Worm (Caenorhabditis elegans): ENCODE data around the gene C35B1.5.
A peak's percentile ranks its signal among the peaks of the same experiment; 100 is the strongest.

The C35B1.5 gene

DNA sequence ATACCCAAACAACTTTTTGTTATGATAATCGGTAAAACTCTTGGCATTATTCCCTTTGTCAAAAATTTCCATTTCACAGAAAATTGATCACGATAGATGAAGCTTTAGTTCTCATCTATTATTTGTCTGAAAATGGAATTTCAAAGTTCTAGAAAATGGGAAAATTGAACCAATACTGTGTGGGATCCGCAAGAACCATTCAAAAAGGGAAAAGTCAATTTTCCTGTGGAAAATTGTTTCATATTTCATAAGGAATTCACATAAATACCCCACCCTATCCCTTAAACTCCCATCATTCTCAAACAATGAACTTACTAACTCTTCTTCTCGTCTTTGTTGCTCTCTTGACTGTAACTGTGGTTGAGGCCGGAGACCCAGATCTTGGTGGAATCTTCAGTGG is 3.2 kb downstream of the C35B1.5 start, which contains the start of the genes C35B1.9 and C35B1.3:
Gene C35B1.9, minus strand, starts transcription at position 101 of the 400 bp plus-strand sequence.
Gene C35B1.3, plus strand, starts transcription at position 306 of the 400 bp plus-strand sequence.
- no peak for TF ChIP-seq nhr-76 (tag; optimal IDR thresholded peaks at IDR 0.05)
- TF ChIP-seq ceh-63 (GFP tag; optimal IDR thresholded peaks at IDR 0.05), result no peak
- no peak for TF ChIP-seq hpl-2 (GFP tag; optimal IDR thresholded peaks at IDR 0.05)
- TF ChIP-seq fos-1 (tag; optimal IDR thresholded peaks at IDR 0.05), result no peak
- no peak for TF ChIP-seq rnt-1 (tag; optimal IDR thresholded peaks at IDR 0.05)
- no peak for TF ChIP-seq mep-1 (tag; optimal IDR thresholded peaks at IDR 0.05)

DNA sequence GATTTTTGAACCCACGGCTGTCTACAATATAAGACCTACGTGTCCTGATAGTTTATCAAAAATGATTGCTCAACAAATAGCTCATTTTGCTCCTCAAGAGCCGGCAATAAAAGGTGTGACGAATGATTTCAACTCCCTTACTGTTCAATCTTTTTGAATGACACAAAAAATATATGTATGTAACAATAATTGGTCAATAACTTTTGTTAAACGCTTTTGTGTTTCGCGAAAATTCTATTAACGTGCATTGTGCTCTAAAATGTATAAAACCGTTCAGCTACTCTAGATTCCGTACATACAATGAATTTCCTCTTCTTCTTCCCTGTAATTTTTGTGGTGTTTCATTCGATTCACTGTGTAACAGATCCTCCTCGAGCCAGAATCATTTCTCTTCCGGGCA is 4.5 kb downstream of the C35B1.5 start, which contains the start of gene C35B1.4:
Gene C35B1.4, plus strand, starts transcription at position 301 of the 400 bp plus-strand sequence.
- no peak for TF ChIP-seq vab-15 (tag; optimal IDR thresholded peaks at IDR 0.05)
- no peak for TF ChIP-seq skn-1 (tag; optimal IDR thresholded peaks at IDR 0.05)
- TF ChIP-seq nhr-12 (tag; optimal IDR thresholded peaks at IDR 0.05), result no peak
- no peak for TF ChIP-seq nhr-11 (tag; optimal IDR thresholded peaks at IDR 0.05)
- no peak for TF ChIP-seq isw-1 (GFP tag; IDR thresholded peaks at IDR 0.05)

DNA sequence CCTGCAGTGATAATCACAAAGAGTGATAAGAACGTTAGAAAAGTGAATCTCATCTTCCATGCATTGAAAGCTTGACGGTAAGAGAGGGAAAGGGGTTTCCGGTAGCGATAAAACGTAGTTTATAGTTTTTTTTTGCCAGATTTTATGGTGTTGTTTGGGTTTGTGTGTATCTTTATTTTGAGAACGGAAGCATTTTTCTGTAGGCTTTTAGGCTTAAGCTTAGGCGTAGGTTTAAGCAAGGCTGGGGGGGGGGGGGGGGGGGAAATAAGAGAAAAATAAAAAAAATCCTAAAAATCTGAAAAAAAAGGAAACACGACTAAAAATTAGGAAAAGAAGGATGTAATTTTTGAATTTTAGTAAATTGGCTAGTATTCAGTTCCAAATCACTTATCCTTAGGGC is 5.1 kb downstream of the C35B1.5 start, which contains the start of gene C35B1.8:
Gene C35B1.8, minus strand, starts transcription at position 101 of the 400 bp plus-strand sequence.
- TF ChIP-seq ztf-11 (tag; optimal IDR thresholded peaks at IDR 0.05) (no peak), Y116A8C.19 (tag; optimal IDR thresholded peaks at IDR 0.05; ENCODE audit: borderline replicate concordance) (no peak), ceh-82 (tag; optimal IDR thresholded peaks at IDR 0.05) (no peak), zip-4 (GFP tag; optimal IDR thresholded peaks at IDR 0.05) (no peak), nhr-237 (tag; optimal IDR thresholded peaks at IDR 0.05) (no peak), hpl-2 (GFP tag; optimal IDR thresholded peaks at IDR 0.05) (no peak), jun-1 (tag; optimal IDR thresholded peaks at IDR 0.05) (no peak), pag-3 (tag; optimal IDR thresholded peaks at IDR 0.05; ENCODE audit: borderline replicate concordance, insufficient read depth) (no peak), unc-130 (tag; optimal IDR thresholded peaks at IDR 0.05) (no peak), zag-1 (tag; optimal IDR thresholded peaks at IDR 0.05) (no peak), hlh-17 (GFP tag; optimal IDR thresholded peaks at IDR 0.05; ENCODE audit: borderline replicate concordance) (no peak), nhr-19 (GFP tag; conservative IDR thresholded peaks at IDR 0.05) (no peak), ceh-88 (GFP tag; IDR thresholded peaks at IDR 0.05) (no peak), tlp-1 (tag; optimal IDR thresholded peaks at IDR 0.05) (no peak)

DNA sequence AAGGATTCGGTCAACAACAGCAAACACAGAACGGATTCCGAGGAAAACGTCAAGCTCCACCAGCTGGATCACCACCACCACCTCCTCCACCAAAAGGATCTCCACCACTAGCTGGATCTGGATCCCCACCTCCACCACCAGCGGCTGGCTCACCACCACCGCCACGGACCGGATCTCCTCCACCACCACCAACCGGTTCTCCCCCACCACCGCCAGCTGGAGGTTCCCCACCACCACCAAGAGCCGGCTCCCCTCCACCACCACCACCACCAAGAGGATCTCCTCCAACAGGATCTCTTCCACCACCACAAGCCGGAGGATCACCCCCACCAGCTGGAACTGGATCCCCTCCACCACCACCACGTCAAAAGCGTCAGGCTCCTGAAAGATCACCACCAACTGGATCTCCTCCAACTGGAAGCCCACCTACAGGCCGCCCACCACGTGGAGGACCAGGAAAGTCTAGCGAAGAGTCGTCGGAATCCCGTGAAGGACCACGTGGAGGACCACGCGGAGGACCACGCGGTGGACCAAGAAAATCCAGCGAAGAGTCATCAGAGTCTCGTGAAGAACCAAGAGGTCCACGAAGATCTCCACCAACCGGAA is 7.2 kb downstream of the C35B1.5 start:
- TF ChIP-seq sox-4 (tag; optimal IDR thresholded peaks at IDR 0.05) (no peak), efl-1 (optimal IDR thresholded peaks at IDR 0.05) (no peak), efl-1 (GFP tag; optimal IDR thresholded peaks at IDR 0.05 in 1 of 2) (peak in 1 of 2 experiments; percentile 15), ceh-8 (GFP tag; optimal IDR thresholded peaks at IDR 0.05) (peak; percentile 44)

DNA sequence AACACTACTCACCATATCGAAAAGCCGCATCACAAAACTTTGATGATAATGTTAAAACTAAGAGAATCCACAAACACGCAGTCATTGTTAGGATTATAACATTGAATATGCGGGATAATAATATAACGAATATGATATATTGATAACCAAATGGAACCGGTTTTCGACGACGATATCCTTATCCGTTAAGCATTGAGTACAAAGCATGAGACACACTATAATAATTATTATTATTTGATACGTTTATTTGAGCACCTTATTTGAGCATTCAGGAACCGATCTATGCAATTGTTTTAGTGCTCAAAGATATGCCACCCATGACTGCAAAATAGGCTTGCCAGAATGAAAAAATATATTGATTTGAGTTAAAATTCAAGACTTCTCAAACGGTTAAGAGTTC is 9.4 kb downstream of the C35B1.5 start, which contains the start of gene W03D2.9:
Gene W03D2.9, minus strand, starts transcription at position 101 of the 400 bp plus-strand sequence.
- no peak for TF ChIP-seq nhr-47 (tag; optimal IDR thresholded peaks at IDR 0.05)
- no peak for TF ChIP-seq lsy-2 (tag; optimal IDR thresholded peaks at IDR 0.05)
- no peak for TF ChIP-seq zip-4 (GFP tag; optimal IDR thresholded peaks at IDR 0.05)
- TF ChIP-seq F16B12.6 (tag; optimal IDR thresholded peaks at IDR 0.05), result no peak
- TF ChIP-seq C16A3.4 (tag; optimal IDR thresholded peaks at IDR 0.05), result no peak
- TF ChIP-seq unc-98 (GFP tag; IDR thresholded peaks at IDR 0.05), result no peak

DNA sequence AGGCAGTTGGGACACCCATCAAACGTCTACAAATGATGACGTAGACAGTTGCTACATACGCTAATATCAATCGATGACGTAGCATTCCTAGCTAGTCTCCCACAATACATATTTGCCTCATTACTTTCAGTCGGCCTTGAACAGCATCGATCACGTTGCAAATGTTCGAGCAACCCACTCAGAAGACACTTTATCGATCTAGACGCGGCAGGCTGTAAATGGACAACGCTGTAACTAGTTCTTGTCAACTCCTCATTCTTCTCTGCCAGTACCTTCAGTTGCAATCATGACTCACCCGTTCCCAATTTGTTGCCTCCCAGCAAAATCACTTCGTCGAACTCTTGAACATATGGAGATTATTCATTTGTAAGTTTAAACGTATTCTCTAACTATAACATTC is 12.0 kb downstream of the C35B1.5 start, which contains the start of gene pqn-75:
Gene pqn-75, plus strand, starts transcription at position 301 of the 400 bp plus-strand sequence.
- TF ChIP-seq ces-1 (GFP tag; optimal IDR thresholded peaks at IDR 0.05) (no peak), nhr-76 (tag; optimal IDR thresholded peaks at IDR 0.05) (no peak), efl-3 (GFP tag; optimal IDR thresholded peaks at IDR 0.05) (no peak), tbx-2 (tag; optimal IDR thresholded peaks at IDR 0.05) (no peak), mdl-1 (tag; optimal IDR thresholded peaks at IDR 0.05) (no peak), rnt-1 (tag; optimal IDR thresholded peaks at IDR 0.05) (no peak), C16A3.4 (tag; optimal IDR thresholded peaks at IDR 0.05) (no peak), pax-3 (tag; optimal IDR thresholded peaks at IDR 0.05) (no peak), ama-1 (optimal IDR thresholded peaks at IDR 0.05) (no peak), lin-15B (tag; optimal IDR thresholded peaks at IDR 0.05) (no peak)

Measured in whole organism, L1 larva.